Fruit fly (Drosophila melanogaster) whole organism, wandering third instar larva: Measurements from ENCODE around the gene NUCB1.

Source experiments
- CG32264 ChIP-seq: fragments of 200-800 bp; sonication (Bioruptor generic); optimal IDR thresholded peaks from 2 replicates; lab custom pipeline; 2016; ENCODE audit warnings: missing biosample characterization, missing genetic modification characterization
- CG9705 ChIP-seq: fragments of 200-800 bp; sonication (Bioruptor generic); optimal IDR thresholded peaks from 2 replicates; lab custom pipeline; 2018; ENCODE audit warnings: missing biosample characterization, mild to moderate bottlenecking, missing genetic modification characterization

DNA sequence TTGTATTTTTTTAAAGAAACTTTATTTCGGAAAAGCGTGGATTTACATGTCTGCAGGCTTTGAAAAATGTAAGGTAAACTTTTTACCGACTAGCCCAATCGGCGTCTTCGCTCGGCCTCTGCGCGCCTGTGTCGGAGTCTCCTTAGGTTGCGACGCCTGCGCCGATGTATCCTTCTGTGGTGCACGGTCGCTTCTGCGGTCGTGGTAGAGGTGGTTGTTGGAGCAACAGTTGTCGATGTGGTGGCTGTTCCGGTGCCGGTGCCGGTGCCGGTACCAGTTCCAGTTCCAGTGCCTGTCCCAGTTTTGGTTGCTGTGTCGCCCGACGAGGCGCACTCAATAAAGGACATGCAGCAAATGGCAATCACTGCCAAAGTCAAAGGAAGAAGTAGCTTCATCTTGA lies 11.0 kb downstream of the NUCB1 start:
- no peak for TF ChIP-seq CG32264 (GFP tag; lab: Kevin White, UChicago)
- TF ChIP-seq CG9705: no peak
